Worm (Caenorhabditis elegans): Measurements from ENCODE around the gene mstr-2.

mstr-2 gene

DNA sequence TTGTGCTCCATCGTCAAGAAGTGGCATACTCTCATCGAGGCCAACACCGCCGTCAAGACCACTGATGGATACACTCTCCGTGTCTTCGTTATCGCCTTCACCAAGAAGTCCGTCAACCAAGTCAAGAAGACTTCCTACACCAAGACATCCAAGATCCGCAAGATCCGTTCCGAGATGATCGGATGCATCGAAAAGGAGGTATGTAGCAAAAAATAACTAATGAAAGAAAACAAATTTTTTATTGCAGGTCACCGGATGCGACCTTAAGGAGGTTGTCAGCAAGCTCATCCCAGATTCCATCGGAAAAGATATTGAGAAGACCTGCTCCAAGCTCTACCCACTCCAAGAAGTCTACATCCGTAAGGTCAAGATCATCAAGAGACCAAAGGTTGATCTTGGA, 7.4 kb downstream of the mstr-2 start:
- TF ChIP-seq ama-1 (optimal IDR thresholded peaks at IDR 0.05) (no peak), ztf-11 (tag; optimal IDR thresholded peaks at IDR 0.05) (no peak), F13H6.1 (tag; optimal IDR thresholded peaks at IDR 0.05) (no peak), ztf-4 (tag; optimal IDR thresholded peaks at IDR 0.05) (no peak), mdl-1 (tag; optimal IDR thresholded peaks at IDR 0.05) (no peak), zag-1 (tag; optimal IDR thresholded peaks at IDR 0.05) (no peak), ceh-82 (tag; optimal IDR thresholded peaks at IDR 0.05) (no peak), R02D3.7 (tag; optimal IDR thresholded peaks at IDR 0.05) (no peak), mab-5 (tag; optimal IDR thresholded peaks at IDR 0.05) (no peak), lin-13 (GFP tag; optimal IDR thresholded peaks at IDR 0.05) (no peak), nhr-10 (tag; optimal IDR thresholded peaks at IDR 0.05) (no peak), nhr-25 (tag; optimal IDR thresholded peaks at IDR 0.05) (no peak), unc-55 (GFP tag; optimal IDR thresholded peaks at IDR 0.05) (no peak), elt-3 (tag; optimal IDR thresholded peaks at IDR 0.05) (no peak), ceh-16 (tag; optimal IDR thresholded peaks at IDR 0.05) (no peak), sma-9 (GFP tag; optimal IDR thresholded peaks at IDR 0.05) (no peak), sma-9 (tag; optimal IDR thresholded peaks at IDR 0.05) (no peak), nhr-129 (tag; optimal IDR thresholded peaks at IDR 0.05) (no peak), nhr-12 (tag; optimal IDR thresholded peaks at IDR 0.05) (no peak), nhr-237 (tag; optimal IDR thresholded peaks at IDR 0.05) (no peak)

- TF ChIP-seq sma-3 (GFP tag; optimal IDR thresholded peaks at IDR 0.05) (no peak), mdl-1 (tag; optimal IDR thresholded peaks at IDR 0.05) (no peak), crh-2 (tag; optimal IDR thresholded peaks at IDR 0.05) (no peak), R02D3.7 (tag; optimal IDR thresholded peaks at IDR 0.05) (no peak), ceh-16 (tag; optimal IDR thresholded peaks at IDR 0.05) (no peak), unc-62 (GFP tag; optimal IDR thresholded peaks at IDR 0.05) (no peak), fos-1 (tag; optimal IDR thresholded peaks at IDR 0.05) (no peak), lin-11 (tag; optimal IDR thresholded peaks at IDR 0.05) (no peak), nhr-77 (tag; optimal IDR thresholded peaks at IDR 0.05) (no peak), zag-1 (tag; optimal IDR thresholded peaks at IDR 0.05) (no peak), nhr-25 (tag; optimal IDR thresholded peaks at IDR 0.05) (no peak), ztf-1 (GFP tag; conservative IDR thresholded peaks at IDR 0.05) (no peak)
Observed at ce11 chrIII:4476806-4477205, 7.9 kb downstream of the mstr-2 start.

DNA sequence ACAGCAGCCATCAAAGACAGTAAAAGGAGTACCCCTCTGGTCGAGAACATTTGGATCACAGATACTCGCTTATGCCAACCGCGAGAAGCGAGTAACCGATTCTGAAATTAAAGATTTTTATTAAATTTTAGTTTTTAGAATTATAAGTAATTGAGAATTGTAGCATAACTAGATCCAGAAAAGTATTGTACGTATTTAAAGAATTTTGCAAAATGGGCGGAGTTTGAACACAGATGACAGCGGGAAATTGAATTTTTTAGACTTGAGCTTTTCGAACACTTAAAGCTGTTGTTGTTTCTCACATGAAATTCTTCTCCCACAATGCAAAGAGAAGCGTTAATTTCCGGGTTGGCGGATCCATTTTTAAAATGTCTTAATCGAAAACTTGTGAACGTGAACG, 8.6 kb downstream of the mstr-2 start, which contains the start of gene ins-17:
Gene ins-17, minus strand, starts transcription at position 101 of the 400 bp plus-strand sequence.
- TF ChIP-seq lin-11 (tag; optimal IDR thresholded peaks at IDR 0.05) (no peak), unc-55 (GFP tag; optimal IDR thresholded peaks at IDR 0.05) (no peak), nhr-237 (tag; optimal IDR thresholded peaks at IDR 0.05) (no peak), mbf-1 (tag; optimal IDR thresholded peaks at IDR 0.05) (no peak), nhr-10 (tag; optimal IDR thresholded peaks at IDR 0.05) (no peak), egl-27 (tag; optimal IDR thresholded peaks at IDR 0.05) (no peak), elt-3 (tag; optimal IDR thresholded peaks at IDR 0.05) (no peak), skn-1 (tag; optimal IDR thresholded peaks at IDR 0.05) (no peak), nhr-23 (tag; optimal IDR thresholded peaks at IDR 0.05) (no peak), alr-1 (tag; optimal IDR thresholded peaks at IDR 0.05) (no peak), sem-4 (tag; optimal IDR thresholded peaks at IDR 0.05) (no peak), snpc-4 (tag; optimal IDR thresholded peaks at IDR 0.05) (no peak), nhr-77 (tag; optimal IDR thresholded peaks at IDR 0.05) (no peak), ceh-82 (tag; optimal IDR thresholded peaks at IDR 0.05) (no peak), ZK546.5 (tag; optimal IDR thresholded peaks at IDR 0.05) (no peak), lsy-2 (tag; optimal IDR thresholded peaks at IDR 0.05) (no peak)

DNA sequence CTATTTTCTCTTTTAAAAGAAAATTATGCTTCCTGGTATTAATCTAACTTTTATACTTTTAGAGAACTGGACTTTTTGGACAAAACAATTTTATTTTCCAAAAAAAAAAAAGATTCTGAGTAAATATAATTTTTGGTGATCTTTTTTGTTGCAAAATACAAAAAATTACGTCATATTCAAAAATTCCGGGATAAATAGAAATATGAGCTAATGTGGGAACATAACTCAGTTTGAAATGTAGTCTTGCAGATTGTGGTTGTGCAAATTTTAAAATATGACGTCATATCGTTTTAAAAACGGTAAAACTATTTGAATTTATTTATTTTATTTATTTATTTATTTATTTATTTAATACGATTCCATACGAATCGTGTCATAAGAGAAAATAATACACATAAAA, 12.9 kb downstream of the mstr-2 start:
- TF ChIP-seq nhr-12 (tag; optimal IDR thresholded peaks at IDR 0.05) (no peak), aly-2 (tag; optimal IDR thresholded peaks at IDR 0.05) (no peak)

ce11 chrIII:4482986-4483385, 14.1 kb downstream of the mstr-2 start:
- TF ChIP-seq nhr-77 (tag; optimal IDR thresholded peaks at IDR 0.05) = no peak
- no peak for TF ChIP-seq elt-1 (tag; optimal IDR thresholded peaks at IDR 0.05)
- no peak for TF ChIP-seq nhr-21 (tag; optimal IDR thresholded peaks at IDR 0.05)
- no peak for TF ChIP-seq lsy-2 (tag; optimal IDR thresholded peaks at IDR 0.05)
- no peak for TF ChIP-seq lin-39 (tag; optimal IDR thresholded peaks at IDR 0.05)
- no peak for TF ChIP-seq unc-39 (tag; optimal IDR thresholded peaks at IDR 0.05)
- TF ChIP-seq nhr-25 (tag; optimal IDR thresholded peaks at IDR 0.05) = no peak
- TF ChIP-seq ama-1 (optimal IDR thresholded peaks at IDR 0.05) = no peak
- TF ChIP-seq elt-3 (tag; optimal IDR thresholded peaks at IDR 0.05) = no peak
- no peak for TF ChIP-seq ceh-16 (tag; optimal IDR thresholded peaks at IDR 0.05)
- TF ChIP-seq crh-2 (tag; optimal IDR thresholded peaks at IDR 0.05) = no peak
- TF ChIP-seq nhr-6 (tag; optimal IDR thresholded peaks at IDR 0.05) = no peak
- no peak for TF ChIP-seq snpc-4 (tag; optimal IDR thresholded peaks at IDR 0.05)
- TF ChIP-seq nhr-10 (tag; optimal IDR thresholded peaks at IDR 0.05) = no peak
- no peak for TF ChIP-seq sem-4 (tag; optimal IDR thresholded peaks at IDR 0.05)

Measured in whole organism, L2 larva.